Fruit fly (Drosophila melanogaster): ENCODE measurements around the gene CD98hc.

DNA sequence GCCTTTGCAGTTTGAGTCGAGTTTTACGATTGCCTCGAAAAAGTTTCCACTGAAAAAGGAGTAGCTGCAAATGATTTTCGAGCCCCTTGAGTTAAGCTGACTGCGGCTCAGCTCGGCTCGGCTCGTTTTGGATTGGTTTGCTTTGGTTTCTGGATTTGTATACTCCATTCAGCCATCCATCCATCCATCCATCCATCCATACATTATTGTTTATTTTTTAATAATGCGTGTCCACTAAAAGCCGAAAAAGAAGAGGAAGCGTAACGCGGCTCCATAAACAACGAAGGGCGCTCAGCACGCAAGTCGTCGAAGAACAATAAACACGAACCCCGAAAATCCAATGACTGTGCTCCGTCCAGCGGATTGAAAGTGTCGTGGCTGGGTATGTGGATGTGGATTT lies 51.9 kb downstream of the CD98hc start:
- TF ChIP-seq HLH3B (GFP tag; IDR thresholded peaks at IDR 0.05) (no peak), CG14050 (GFP tag; IDR thresholded peaks at IDR 0.05) (no peak), H2.0 (GFP tag; IDR thresholded peaks at IDR 0.05) (no peak), CG17912 (GFP tag; optimal IDR thresholded peaks at IDR 0.05) (no peak), CG16863 (GFP tag; optimal IDR thresholded peaks at IDR 0.05) (no peak), zf30C (GFP tag; optimal IDR thresholded peaks at IDR 0.05) (no peak), CG8290 (GFP tag; optimal IDR thresholded peaks at IDR 0.05) (no peak), CG8290 (tag; optimal IDR thresholded peaks at IDR 0.05) (no peak), oc (tag; optimal IDR thresholded peaks at IDR 0.05) (no peak), yki (optimal IDR thresholded peaks at IDR 0.05) (no peak), CG18599 (GFP tag; optimal IDR thresholded peaks at IDR 0.05) (no peak), Hsf (GFP tag; optimal IDR thresholded peaks at IDR 0.05) (no peak), odd (GFP tag; optimal IDR thresholded peaks at IDR 0.05) (no peak)
